Worm (Caenorhabditis elegans) whole organism, L4/young adult: ENCODE data around the gene leo-1.

Experiments used
- W03F9.2 ChIP-seq: fragments of 150-350 bp; optimal IDR thresholded peaks from 2 replicates; lab custom pipeline; 2014; ENCODE audit warnings: missing biosample characterization, missing genetic modification characterization
- dao-5 ChIP-seq: sonication (generic microtip); optimal IDR thresholded peaks from 2 replicates; lab custom pipeline; 2016; ENCODE audit warnings: missing genotype, missing genetic modification characterization, moderate library complexity, missing compliant biosample characterization
- him-1 ChIP-seq: sonication (generic microtip); optimal IDR thresholded peaks from 2 replicates; lab custom pipeline; 2016; ENCODE audit warnings: missing genotype, missing genetic modification reagents, missing genetic modification characterization, missing compliant biosample characterization

Gene leo-1

ce11 chrIV:11287511-11287910 lies 41.7 kb downstream of the leo-1 start, which contains the start of gene F54D1.6:
Gene F54D1.6, plus strand, starts transcription at chrIV:11287811.
- TF ChIP-seq dao-5 (no peak), him-1 (no peak), W03F9.2 (no peak)

- TF ChIP-seq him-1 (no peak), W03F9.2 (no peak), dao-5 (no peak)
These were observed 43.1 kb downstream of the leo-1 start for ce11 chrIV:11286112-11286511.

- TF ChIP-seq him-1: no peak
- TF ChIP-seq W03F9.2: no peak
These were observed 43.9 kb downstream of the leo-1 start for ce11 chrIV:11285239-11285638.

- TF ChIP-seq W03F9.2 (no peak), dao-5 (no peak), him-1 (no peak)
These were observed 45.1 kb downstream of the leo-1 start for ce11 chrIV:11284102-11284531.
